Fruit fly (Drosophila melanogaster) whole organism, adult: ENCODE data around the gene CG4645.

Source experiments
- CG11617 ChIP-seq: fragments of 200-800 bp; sonication (Bioruptor generic); optimal IDR thresholded peaks from 2 replicates; lab custom pipeline; 2017; ENCODE audit warnings: mild to moderate bottlenecking, missing biosample characterization, missing genetic modification reagents, missing genetic modification characterization
- CG12768 ChIP-seq: fragments of 200-800 bp; sonication (Bioruptor generic); optimal IDR thresholded peaks from 2 replicates; lab custom pipeline; 2017; ENCODE audit warnings: missing biosample characterization, missing genetic modification characterization, mild to moderate bottlenecking, moderate library complexity, missing genetic modification reagents
- CG14711 ChIP-seq: fragments of 200-800 bp; sonication (Bioruptor generic); optimal IDR thresholded peaks from 2 replicates; lab custom pipeline; 2018; ENCODE audit warnings: missing biosample characterization, mild to moderate bottlenecking, missing genetic modification characterization, moderate library complexity
- CG1620 ChIP-seq: fragments of 200-800 bp; sonication (Bioruptor generic); optimal IDR thresholded peaks from 2 replicates; lab custom pipeline; 2016; ENCODE audit warnings: missing biosample characterization, missing genetic modification characterization
- CG33017 ChIP-seq: fragments of 200-800 bp; sonication (Bioruptor generic); optimal IDR thresholded peaks from 2 replicates; lab custom pipeline; 2018; ENCODE audit warnings: missing biosample characterization, mild to moderate bottlenecking, missing genetic modification characterization, moderate library complexity
- CG5204 ChIP-seq: fragments of 200-800 bp; sonication (Bioruptor generic); optimal IDR thresholded peaks from 2 replicates; lab custom pipeline; 2016; ENCODE audit warnings: missing biosample characterization, missing genetic modification characterization
- CG7045 ChIP-seq: fragments of 200-800 bp; sonication (Bioruptor generic); optimal IDR thresholded peaks from 2 replicates; lab custom pipeline; 2017; ENCODE audit warnings: missing biosample characterization, mild to moderate bottlenecking, missing genetic modification characterization
- CG7101 ChIP-seq: fragments of 200-800 bp; sonication (Bioruptor generic); optimal IDR thresholded peaks from 2 replicates; lab custom pipeline; 2018; ENCODE audit warnings: missing biosample characterization, mild to moderate bottlenecking, missing genetic modification characterization, moderate library complexity
- Clk ChIP-seq: fragments of 200-800 bp; sonication (Bioruptor generic); optimal IDR thresholded peaks from 2 replicates; lab custom pipeline; 2017; ENCODE audit warnings: missing biosample characterization, missing genetic modification characterization
- Crg-1 ChIP-seq: fragments of 200-800 bp; sonication (Bioruptor generic); optimal IDR thresholded peaks from 2 replicates; lab custom pipeline; 2016; ENCODE audit warnings: missing biosample characterization, missing genetic modification characterization
- Hr96 ChIP-seq: fragments of 200-800 bp; sonication (Bioruptor generic); optimal IDR thresholded peaks from 2 replicates; lab custom pipeline; 2016; ENCODE audit warnings: missing biosample characterization, missing genetic modification characterization
- Mnt ChIP-seq: fragments of 200-800 bp; sonication (Bioruptor generic); optimal IDR thresholded peaks from 2 replicates; lab custom pipeline; 2016; ENCODE audit warnings: missing biosample characterization, mild to moderate bottlenecking, missing genetic modification characterization
- bab1 ChIP-seq: fragments of 200-800 bp; sonication (Bioruptor generic); optimal IDR thresholded peaks from 3 replicates; lab custom pipeline; 2019; ENCODE audit warnings: missing biosample characterization, mild to moderate bottlenecking, missing genetic modification characterization, moderate library complexity
- cic ChIP-seq: fragments of 200-800 bp; sonication (Bioruptor generic); optimal IDR thresholded peaks from 2 replicates; lab custom pipeline; 2017; ENCODE audit warnings: missing biosample characterization, mild to moderate bottlenecking, missing genetic modification characterization, moderate library complexity
- cnc ChIP-seq, 2 experiments: fragments of >200 bp; optimal IDR thresholded peaks; 2 replicates each; lab custom pipeline; 2017
- kay ChIP-seq: fragments of 200-800 bp; sonication (Bioruptor generic); peaks from one replicate; lab custom pipeline; 2016; ENCODE audit warnings: missing biosample characterization, missing genetic modification characterization, borderline replicate concordance
- ovo ChIP-seq: fragments of 200-800 bp; sonication (Bioruptor generic); optimal IDR thresholded peaks from 2 replicates; lab custom pipeline; 2016; ENCODE audit warnings: missing biosample characterization, missing genetic modification characterization
- pad ChIP-seq: fragments of 200-800 bp; sonication (Bioruptor generic); optimal IDR thresholded peaks from 3 replicates; lab custom pipeline; 2017; ENCODE audit warnings: missing biosample characterization, missing genetic modification characterization, mild to moderate bottlenecking, moderate library complexity, missing genetic modification reagents
- tj ChIP-seq: fragments of 200-800 bp; sonication (Bioruptor generic); optimal IDR thresholded peaks from 3 replicates; lab custom pipeline; 2017; ENCODE audit warnings: missing biosample characterization, mild to moderate bottlenecking, missing genetic modification characterization, moderate library complexity
- toe ChIP-seq: fragments of 200-800 bp; sonication (Bioruptor generic); optimal IDR thresholded peaks from 2 replicates; lab custom pipeline; 2016; ENCODE audit warnings: missing biosample characterization, missing genetic modification characterization

Gene CG4645

DNA sequence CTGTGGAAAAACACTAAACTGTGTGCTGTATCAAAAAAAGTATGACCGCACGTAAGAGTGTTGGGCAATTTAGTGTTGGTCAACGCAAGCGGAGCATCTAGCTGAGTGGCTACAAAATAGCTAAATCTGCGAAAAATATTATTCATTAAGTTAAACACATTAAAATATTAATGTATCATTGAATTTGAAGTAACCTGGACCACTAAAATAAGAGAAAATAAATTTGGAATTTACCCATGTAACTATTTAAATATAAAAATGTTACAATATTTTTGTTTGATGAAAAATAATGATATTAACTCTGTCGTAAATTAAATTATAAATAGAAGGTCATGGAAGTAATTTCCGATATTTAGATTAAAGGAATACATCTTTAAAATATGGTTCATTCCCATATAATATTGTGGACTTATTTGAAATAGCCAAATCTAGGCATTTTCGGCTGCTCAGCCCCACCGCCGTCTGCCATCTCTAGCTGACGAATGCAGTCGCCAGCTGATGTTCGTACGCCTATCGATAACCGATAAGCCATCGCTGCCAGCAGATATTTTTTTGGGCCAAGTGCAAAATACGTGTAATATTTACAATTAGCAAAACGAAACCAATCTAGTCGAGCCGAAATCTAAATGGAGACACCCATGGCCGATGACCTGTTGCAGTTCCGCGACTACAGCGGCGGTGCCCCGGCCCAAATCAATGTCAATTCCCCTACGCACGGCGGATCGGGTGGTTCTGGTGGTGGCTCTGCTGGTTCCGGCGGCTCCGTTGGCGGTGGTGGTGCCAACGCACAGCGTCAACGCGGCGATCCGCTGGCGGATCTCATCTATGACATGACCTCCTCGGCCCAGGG lies at the start of gene CG4645, which contains the start of gene Brms1:
TSS of gene CG4645 (plus strand) at position 377 of the 850 bp plus-strand sequence.
TSS of gene Brms1 (minus strand) at position 46 of the 850 bp plus-strand sequence.
- peak; percentile 56 for TF ChIP-seq Hr96 (GFP tag; lab: Kevin White, UChicago)
- peak; percentile 77 for TF ChIP-seq pad (GFP tag; lab: Kevin White, UChicago)
- TF ChIP-seq cnc (optimal IDR thresholded peaks at IDR 0.05; lab: Kevin White, UChicago): no peak
- TF ChIP-seq CG14711 (tag; lab: Kevin White, UChicago): peak; percentile 33
- TF ChIP-seq bab1 (GFP tag; lab: Kevin White, UChicago): peak; percentile 28
- no peak for TF ChIP-seq Clk (GFP tag; lab: Kevin White, UChicago)
- TF ChIP-seq CG5204 (GFP tag; lab: Kevin White, UChicago): peak; percentile 34
- peak; percentile 47 for TF ChIP-seq CG7045 (GFP tag; lab: Kevin White, UChicago)
- TF ChIP-seq toe (GFP tag; lab: Kevin White, UChicago): peak; percentile 71
- peak; percentile 49 for TF ChIP-seq tj
- peak; percentile 55 for TF ChIP-seq kay (GFP tag; lab: Kevin White, UChicago)
- peak; percentile 78 for TF ChIP-seq Crg-1 (GFP tag; lab: Kevin White, UChicago)
- TF ChIP-seq CG7101 (tag; lab: Kevin White, UChicago): peak; percentile 80
- TF ChIP-seq CG33017: peak; percentile 7
- peak; percentile 59 for TF ChIP-seq CG11617 (GFP tag; lab: Kevin White, UChicago)
- TF ChIP-seq CG1620 (GFP tag; lab: Kevin White, UChicago): peak; percentile 88
- no peak for TF ChIP-seq cic
- peak; percentile 59 for TF ChIP-seq CG12768 (GFP tag; lab: Kevin White, UChicago)
- TF ChIP-seq Mnt (GFP tag; lab: Kevin White, UChicago): peak; percentile 68
- peak; percentile 66 for TF ChIP-seq ovo (GFP tag; lab: Kevin White, UChicago)

DNA sequence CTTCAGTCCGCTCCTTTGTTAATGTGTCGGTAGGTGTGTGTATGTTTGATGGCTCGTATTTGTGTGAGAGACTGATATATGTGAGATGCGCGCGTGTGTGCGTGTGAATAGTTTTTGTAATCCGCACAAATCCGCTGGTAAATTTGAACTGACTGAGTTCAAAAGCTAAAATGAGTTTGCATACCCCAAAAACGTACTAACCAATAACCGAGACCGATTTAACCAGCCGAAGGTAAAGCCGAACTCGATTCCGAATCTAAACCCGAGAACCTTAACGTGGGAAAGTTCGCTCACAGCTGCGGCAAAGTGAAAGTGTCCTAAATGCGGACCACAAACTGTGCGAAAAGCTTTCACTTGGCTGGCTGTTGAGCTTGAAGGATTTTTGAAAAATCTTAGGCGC lies 41.1 kb upstream of the CG4645 start:
- TF ChIP-seq tj: no peak
- no peak for TF ChIP-seq Mnt (GFP tag; lab: Kevin White, UChicago)
- TF ChIP-seq CG33017: no peak
- no peak for TF ChIP-seq toe (GFP tag; lab: Kevin White, UChicago)
- TF ChIP-seq CG1620 (GFP tag; lab: Kevin White, UChicago): no peak
- no peak for TF ChIP-seq CG7101 (tag; lab: Kevin White, UChicago)

DNA sequence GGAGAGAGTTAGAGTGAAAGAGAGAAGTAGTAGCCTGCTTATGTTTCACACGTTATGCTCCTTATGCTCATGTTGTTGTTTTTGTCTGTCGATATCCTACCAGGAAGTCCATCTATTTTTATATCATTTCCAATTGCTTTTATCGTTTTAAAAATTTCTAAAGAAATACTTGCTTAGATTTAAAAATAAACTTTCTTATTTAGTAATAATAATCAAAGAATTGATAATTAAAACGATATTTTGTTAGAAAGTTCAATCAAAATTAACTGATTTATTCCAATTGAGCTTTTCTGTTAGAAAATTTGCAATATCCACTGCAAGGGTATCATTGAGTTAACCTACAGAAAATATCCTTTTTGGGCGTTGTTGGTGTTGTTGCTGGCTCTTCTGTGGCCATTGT lies 39.9 kb upstream of the CG4645 start:
- TF ChIP-seq Hr96 (GFP tag; lab: Kevin White, UChicago) (no peak), Mnt (GFP tag; lab: Kevin White, UChicago) (no peak), cic (no peak), CG1620 (GFP tag; lab: Kevin White, UChicago) (no peak), Crg-1 (GFP tag; lab: Kevin White, UChicago) (no peak), CG11617 (GFP tag; lab: Kevin White, UChicago) (no peak), CG14711 (tag; lab: Kevin White, UChicago) (no peak), bab1 (GFP tag; lab: Kevin White, UChicago) (no peak), pad (GFP tag; lab: Kevin White, UChicago) (no peak), CG12768 (GFP tag; lab: Kevin White, UChicago) (no peak), ovo (GFP tag; lab: Kevin White, UChicago) (no peak), kay (GFP tag; lab: Kevin White, UChicago) (no peak), CG7045 (GFP tag; lab: Kevin White, UChicago) (no peak), Clk (GFP tag; lab: Kevin White, UChicago) (no peak), cnc (optimal IDR thresholded peaks at IDR 0.05; lab: Kevin White, UChicago) (no peak)

DNA sequence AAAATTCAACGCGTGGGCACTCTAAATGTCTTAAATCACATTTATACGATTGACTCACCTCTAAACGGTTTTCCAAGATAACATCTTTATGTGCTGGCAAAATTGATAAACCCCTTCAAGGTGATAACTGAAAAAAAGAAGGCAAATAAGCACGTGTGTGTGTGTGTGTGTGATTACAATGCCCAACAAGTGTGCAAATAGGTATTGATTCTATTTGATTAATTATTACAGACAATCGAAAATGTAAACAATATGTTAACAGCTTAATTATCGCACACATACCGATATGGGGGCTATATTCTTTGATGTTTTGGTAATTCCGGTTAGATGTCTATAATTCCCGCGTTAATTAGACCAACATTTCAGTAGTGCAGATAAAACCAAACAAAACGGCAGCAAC lies 23.2 kb upstream of the CG4645 start:
- TF ChIP-seq tj (no peak), Hr96 (GFP tag; lab: Kevin White, UChicago) (no peak), kay (GFP tag; lab: Kevin White, UChicago) (peak; percentile 67)

DNA sequence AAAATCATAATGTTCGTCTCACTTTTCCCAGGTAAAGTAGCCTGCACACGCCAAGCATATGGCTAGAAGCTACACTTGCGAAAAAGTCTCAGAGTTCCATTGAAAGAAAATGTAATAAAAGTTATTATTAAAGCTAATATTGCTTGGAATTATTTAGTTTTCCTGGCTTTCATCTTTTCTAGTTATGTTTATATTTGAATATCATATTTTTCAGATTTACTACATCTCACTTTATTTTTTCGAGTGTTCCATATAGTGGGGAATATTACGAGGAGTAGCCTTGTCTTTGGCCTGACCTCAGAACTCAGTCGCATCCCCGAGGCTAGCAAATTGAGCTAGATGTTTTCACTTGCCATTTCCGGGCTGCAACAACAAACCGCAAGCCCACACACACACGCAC lies 22.2 kb upstream of the CG4645 start:
- TF ChIP-seq Mnt (GFP tag; lab: Kevin White, UChicago): no peak
- no peak for TF ChIP-seq bab1 (GFP tag; lab: Kevin White, UChicago)
- TF ChIP-seq Hr96 (GFP tag; lab: Kevin White, UChicago): no peak
- TF ChIP-seq cic: no peak
- no peak for TF ChIP-seq tj

DNA sequence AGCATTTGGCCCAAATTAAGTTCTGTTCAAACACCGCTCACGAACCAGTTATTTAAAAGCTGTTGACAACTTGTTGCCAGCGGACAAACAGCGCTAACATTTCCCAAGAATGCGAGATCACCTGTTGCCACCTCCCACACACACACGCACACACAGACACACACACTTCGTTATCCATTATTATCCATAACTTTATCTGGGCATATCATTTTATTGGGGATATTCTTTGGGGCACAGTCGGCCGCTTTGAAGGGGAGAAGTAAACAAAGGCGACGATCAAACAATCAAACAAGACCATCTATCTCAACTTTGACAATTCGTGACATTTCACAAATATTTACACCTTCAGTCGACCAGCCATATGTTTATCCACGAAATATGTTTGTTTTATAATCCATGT lies 20.7 kb upstream of the CG4645 start:
- TF ChIP-seq bab1 (GFP tag; lab: Kevin White, UChicago) (no peak), tj (no peak)
